Worm (Caenorhabditis elegans) whole organism, late embryonic: ENCODE results near the gene nhr-253.

Experiments used
- ceh-48 ChIP-seq: sonication (generic microtip); optimal IDR thresholded peaks from 2 replicates; lab custom pipeline; 2016; ENCODE audit warnings: missing genetic modification characterization, inconsistent platforms, missing compliant biosample characterization
- ets-4 ChIP-seq: sonication (generic microtip); optimal IDR thresholded peaks from 2 replicates; lab custom pipeline; 2016; ENCODE audit warnings: missing genetic modification characterization, missing compliant biosample characterization
- fkh-10 ChIP-seq: fragments of 150-350 bp; optimal IDR thresholded peaks from 2 replicates; lab custom pipeline; 2014; ENCODE audit warnings: missing biosample characterization, missing genetic modification reagents, missing genetic modification characterization
- gmeb-2 ChIP-seq: sonication (generic microtip); optimal IDR thresholded peaks from 2 replicates; lab custom pipeline; 2016; ENCODE audit warnings: missing genetic modification characterization, inconsistent platforms, missing compliant biosample characterization
- hlh-30 ChIP-seq: sonication (generic microtip); optimal IDR thresholded peaks from 2 replicates; lab custom pipeline; 2017; ENCODE audit warnings: antibody characterized with exemption, missing genetic modification characterization, missing compliant biosample characterization; ENCODE audit not compliant: insufficient read depth
- ztf-16 ChIP-seq: sonication (generic microtip); optimal IDR thresholded peaks from 2 replicates; lab custom pipeline; 2017; ENCODE audit warnings: missing genetic modification characterization, missing compliant biosample characterization

DNA sequence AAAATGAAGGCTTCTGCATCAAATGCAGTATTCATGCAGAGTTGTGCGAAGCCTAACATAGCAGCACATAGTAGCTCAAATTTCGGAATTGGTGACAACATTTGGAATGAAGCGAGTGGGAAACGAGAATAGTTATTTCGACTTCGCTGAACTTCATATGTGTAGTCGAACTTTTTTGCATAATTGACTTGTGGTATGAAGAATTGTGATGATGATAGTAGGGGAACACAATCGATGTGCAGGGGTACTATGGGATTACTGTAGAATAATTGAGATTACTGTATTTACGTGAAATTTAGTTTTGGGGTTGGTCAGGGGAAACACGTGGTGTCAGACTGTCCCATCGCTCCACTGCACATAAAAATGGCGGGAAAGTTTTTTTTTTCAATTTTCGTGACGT is 44.5 kb downstream of the nhr-253 start, which contains the start of gene B0554.7:
- no peak for TF ChIP-seq ceh-48 (tag; lab: Kevin White, UChicago)
- TF ChIP-seq gmeb-2, result no peak
- TF ChIP-seq hlh-30 (tag; lab: Kevin White, UChicago), result no peak
- TF ChIP-seq fkh-10 (GFP tag; lab: Kevin White, UChicago), result no peak
- no peak for TF ChIP-seq ets-4 (tag; lab: Kevin White, UChicago)
- TF ChIP-seq ztf-16 (tag; lab: Kevin White, UChicago), result no peak
